Worm (Caenorhabditis elegans) whole organism, mixed stage, embryonic: ENCODE results near the gene srz-24.

Source experiments
- M03D4.4 ChIP-seq: sonication (generic microtip); optimal IDR thresholded peaks from 2 replicates; lab custom pipeline; 2017; ENCODE audit warnings: mild to moderate bottlenecking, missing genetic modification characterization, missing compliant biosample characterization
- bed-3 ChIP-seq: fragments of 200-800 bp; sonication (Bioruptor generic); optimal IDR thresholded peaks from 3 replicates; lab custom pipeline; 2018; ENCODE audit warnings: mild to moderate bottlenecking, missing genetic modification characterization, moderate library complexity, missing compliant biosample characterization
- blmp-1 ChIP-seq: fragments of 150-350 bp; optimal IDR thresholded peaks from 2 replicates; lab custom pipeline; 2014; ENCODE audit warnings: missing biosample characterization, missing genetic modification characterization
- ceh-39 ChIP-seq: fragments of 150-350 bp; optimal IDR thresholded peaks from 2 replicates; lab custom pipeline; 2014; ENCODE audit warnings: missing biosample characterization, missing genetic modification characterization
- ceh-43 ChIP-seq: fragments of 200-800 bp; sonication (Bioruptor generic); optimal IDR thresholded peaks from 2 replicates; lab custom pipeline; 2018; ENCODE audit warnings: mild to moderate bottlenecking, missing genetic modification characterization, moderate library complexity, missing compliant biosample characterization
- ceh-83 ChIP-seq: fragments of 200-800 bp; sonication (Bioruptor generic); optimal IDR thresholded peaks from 2 replicates; lab custom pipeline; 2018; ENCODE audit warnings: mild to moderate bottlenecking, missing genetic modification characterization, missing compliant biosample characterization
- ces-1 ChIP-seq: fragments of 150-350 bp; optimal IDR thresholded peaks from 2 replicates; lab custom pipeline; 2014; ENCODE audit warnings: missing biosample characterization, missing genetic modification reagents, missing genetic modification characterization
- cnd-1 ChIP-seq: fragments of 200-800 bp; sonication (Bioruptor generic); optimal IDR thresholded peaks from 2 replicates; lab custom pipeline; 2018; ENCODE audit warnings: mild to moderate bottlenecking, missing genetic modification characterization, missing compliant biosample characterization
- drap-1 ChIP-seq: fragments of 200-800 bp; sonication (Bioruptor generic); optimal IDR thresholded peaks from 3 replicates; lab custom pipeline; 2018; ENCODE audit warnings: mild to moderate bottlenecking, missing genetic modification characterization, missing compliant biosample characterization
- elt-1 ChIP-seq: sonication (generic microtip); optimal IDR thresholded peaks from 2 replicates; lab custom pipeline; 2017; ENCODE audit warnings: missing genetic modification characterization, mild to moderate bottlenecking, missing compliant biosample characterization, antibody characterized with exemption, moderate library complexity, borderline replicate concordance; ENCODE audit not compliant: insufficient read depth
- elt-3 ChIP-seq: fragments of 150-350 bp; optimal IDR thresholded peaks from 2 replicates; lab custom pipeline; 2014; ENCODE audit warnings: missing biosample characterization, missing genetic modification characterization
- flh-1 ChIP-seq: fragments of 200-800 bp; sonication (Bioruptor generic); optimal IDR thresholded peaks from 2 replicates; lab custom pipeline; 2018; ENCODE audit warnings: mild to moderate bottlenecking, missing genetic modification characterization, moderate library complexity, missing compliant biosample characterization
- hlh-1 ChIP-seq: fragments of 150-350 bp; optimal IDR thresholded peaks from 2 replicates; lab custom pipeline; 2014; ENCODE audit warnings: missing biosample characterization, missing genetic modification reagents, missing genetic modification characterization
- lin-13 ChIP-seq: fragments of 150-350 bp; optimal IDR thresholded peaks from 2 replicates; lab custom pipeline; 2014; ENCODE audit warnings: missing biosample characterization, missing genetic modification characterization
- mab-5 ChIP-seq: fragments of 150-350 bp; optimal IDR thresholded peaks from 2 replicates; lab custom pipeline; 2014; ENCODE audit warnings: missing biosample characterization, missing genetic modification characterization
- mep-1 ChIP-seq: fragments of 150-350 bp; optimal IDR thresholded peaks from 2 replicates; lab custom pipeline; 2017; ENCODE audit warnings: missing biosample characterization, missing genetic modification reagents, missing genetic modification characterization, inconsistent platforms
- mls-2 ChIP-seq: sonication (generic microtip); optimal IDR thresholded peaks from 2 replicates; lab custom pipeline; 2016; ENCODE audit warnings: mild to moderate bottlenecking, missing genetic modification characterization, moderate library complexity, missing compliant biosample characterization
- nhr-12 ChIP-seq: fragments of 150-350 bp; optimal IDR thresholded peaks from 2 replicates; lab custom pipeline; 2014; ENCODE audit warnings: missing biosample characterization, missing genetic modification characterization
- nhr-2 ChIP-seq: fragments of 150-350 bp; optimal IDR thresholded peaks from 2 replicates; lab custom pipeline; 2014; ENCODE audit warnings: missing biosample characterization, missing genetic modification characterization
- nhr-237 ChIP-seq: fragments of 150-350 bp; optimal IDR thresholded peaks from 2 replicates; lab custom pipeline; 2014; ENCODE audit warnings: missing biosample characterization, missing genetic modification characterization
- nhr-28 ChIP-seq: fragments of 150-350 bp; optimal IDR thresholded peaks from 2 replicates; lab custom pipeline; 2014; ENCODE audit warnings: missing biosample characterization, missing genetic modification characterization
- nhr-76 ChIP-seq: sonication (generic microtip); optimal IDR thresholded peaks from 2 replicates; lab custom pipeline; 2017; ENCODE audit warnings: missing biosample characterization, missing genetic modification characterization
- pha-4 ChIP-seq: fragments of 150-350 bp; optimal IDR thresholded peaks from 2 replicates; lab custom pipeline; 2018; ENCODE audit warnings: missing biosample characterization, missing genetic modification reagents, missing genetic modification characterization
- sem-2 ChIP-seq: fragments of 200-800 bp; sonication (Bioruptor generic); optimal IDR thresholded peaks from 2 replicates; lab custom pipeline; 2018; ENCODE audit warnings: mild to moderate bottlenecking, missing genetic modification characterization, missing compliant biosample characterization
- snpc-4 ChIP-seq: fragments of 150-350 bp; optimal IDR thresholded peaks from 2 replicates; lab custom pipeline; 2014; ENCODE audit warnings: missing biosample characterization, missing genetic modification characterization
- sptf-1 ChIP-seq: sonication (generic microtip); optimal IDR thresholded peaks from 2 replicates; lab custom pipeline; 2017; ENCODE audit warnings: mild to moderate bottlenecking, missing genetic modification characterization, moderate library complexity, missing compliant biosample characterization
- tbx-8 ChIP-seq: fragments of 200-800 bp; sonication (Bioruptor generic); optimal IDR thresholded peaks from 2 replicates; lab custom pipeline; 2018; ENCODE audit warnings: mild to moderate bottlenecking, missing genetic modification characterization, moderate library complexity, missing compliant biosample characterization
- unc-120 ChIP-seq: sonication (generic microtip); optimal IDR thresholded peaks from 2 replicates; lab custom pipeline; 2017; ENCODE audit warnings: missing genetic modification characterization, missing compliant biosample characterization; ENCODE audit not compliant: poor library complexity, severe bottlenecking
- unc-39 ChIP-seq: fragments of 150-350 bp; optimal IDR thresholded peaks from 2 replicates; lab custom pipeline; 2014; ENCODE audit warnings: missing biosample characterization, missing genetic modification characterization
- unc-62 ChIP-seq: fragments of 150-350 bp; optimal IDR thresholded peaks from 2 replicates; lab custom pipeline; 2014; ENCODE audit warnings: missing biosample characterization, missing genetic modification reagents, missing genetic modification characterization
- zip-8 ChIP-seq: fragments of 150-350 bp; optimal IDR thresholded peaks from 2 replicates; lab custom pipeline; 2014; ENCODE audit warnings: missing biosample characterization, missing genetic modification characterization
- ztf-11 ChIP-seq: fragments of 150-350 bp; optimal IDR thresholded peaks from 2 replicates; lab custom pipeline; 2014; ENCODE audit warnings: missing biosample characterization, missing genetic modification characterization

Gene srz-24

DNA sequence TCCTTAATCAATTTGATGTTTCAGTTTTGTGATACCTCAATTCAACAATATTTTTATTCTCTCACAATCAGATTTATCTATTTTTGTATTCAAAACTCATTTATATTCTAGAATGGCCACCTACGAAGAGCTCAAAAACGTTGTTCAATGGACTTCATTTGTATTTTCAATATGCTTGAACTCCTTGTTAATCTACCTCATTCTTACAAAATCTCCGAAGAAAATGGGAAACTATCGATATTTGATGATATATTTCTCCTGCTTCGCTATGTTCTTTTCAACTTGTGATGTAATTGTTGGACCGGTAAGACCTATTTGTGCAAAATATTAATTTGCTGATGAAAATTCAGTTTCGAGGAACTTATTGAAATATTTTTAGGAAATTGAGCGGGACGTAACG, 20.3 kb downstream of the srz-24 start, which contains the start of gene str-164:
Gene str-164 (plus strand): TSS at position 113 of the 400 bp plus-strand sequence.
- no peak for TF ChIP-seq snpc-4 (tag; lab: Kevin White, UChicago)
- no peak for TF ChIP-seq mep-1 (tag; lab: Kevin White, UChicago)
- no peak for TF ChIP-seq nhr-237 (tag; lab: Kevin White, UChicago)
- no peak for TF ChIP-seq flh-1
- TF ChIP-seq ces-1 (GFP tag; lab: Kevin White, UChicago) = no peak
- TF ChIP-seq blmp-1 (tag; lab: Kevin White, UChicago) = no peak
- no peak for TF ChIP-seq nhr-76
- TF ChIP-seq sptf-1 (tag; lab: Kevin White, UChicago) = no peak
- TF ChIP-seq nhr-2 (tag; lab: Kevin White, UChicago) = no peak
- TF ChIP-seq M03D4.4 (tag; lab: Kevin White, UChicago) = no peak
- no peak for TF ChIP-seq elt-3 (tag; lab: Kevin White, UChicago)
- TF ChIP-seq unc-120 (tag; lab: Kevin White, UChicago) = no peak
- no peak for TF ChIP-seq pha-4 (tag; lab: Kevin White, UChicago)
- TF ChIP-seq sem-2 (GFP tag; lab: Kevin White, UChicago) = no peak

DNA sequence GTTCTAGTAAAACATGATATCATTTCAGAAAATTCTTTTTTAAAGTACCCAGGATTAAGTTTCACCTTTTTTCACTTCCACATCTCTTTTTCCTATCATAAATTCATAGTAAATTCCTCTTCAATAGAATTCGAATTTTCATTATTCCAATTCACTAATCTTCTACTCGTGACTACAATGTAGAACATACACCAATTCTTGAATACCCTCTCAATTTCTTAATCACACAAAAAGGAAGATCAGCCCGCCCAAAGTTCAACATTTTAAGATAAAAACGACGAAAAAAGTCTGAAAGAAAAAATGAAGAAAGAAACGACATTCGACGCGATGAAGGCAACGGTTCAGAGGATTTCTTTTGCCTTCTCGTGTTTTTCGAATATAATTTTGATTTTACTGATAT, 27.0 kb downstream of the srz-24 start, which contains the start of gene str-163:
Gene str-163 (plus strand): TSS at position 301 of the 400 bp plus-strand sequence.
- TF ChIP-seq bed-3 (GFP tag; lab: Kevin White, UChicago) = no peak
- no peak for TF ChIP-seq lin-13 (tag; lab: Kevin White, UChicago)
- TF ChIP-seq mls-2 = no peak
- no peak for TF ChIP-seq drap-1 (GFP tag; lab: Kevin White, UChicago)
- TF ChIP-seq ceh-83 (GFP tag; lab: Kevin White, UChicago) = no peak
- no peak for TF ChIP-seq zip-8 (tag; lab: Kevin White, UChicago)
- TF ChIP-seq mab-5 (tag; lab: Kevin White, UChicago) = no peak
- no peak for TF ChIP-seq ceh-43
- no peak for TF ChIP-seq nhr-76
- TF ChIP-seq ceh-39 (tag; lab: Kevin White, UChicago) = no peak
- no peak for TF ChIP-seq pha-4 (tag; lab: Kevin White, UChicago)
- TF ChIP-seq unc-62 (GFP tag; lab: Kevin White, UChicago) = no peak
- no peak for TF ChIP-seq elt-3 (tag; lab: Kevin White, UChicago)
- no peak for TF ChIP-seq ces-1 (GFP tag; lab: Kevin White, UChicago)

DNA sequence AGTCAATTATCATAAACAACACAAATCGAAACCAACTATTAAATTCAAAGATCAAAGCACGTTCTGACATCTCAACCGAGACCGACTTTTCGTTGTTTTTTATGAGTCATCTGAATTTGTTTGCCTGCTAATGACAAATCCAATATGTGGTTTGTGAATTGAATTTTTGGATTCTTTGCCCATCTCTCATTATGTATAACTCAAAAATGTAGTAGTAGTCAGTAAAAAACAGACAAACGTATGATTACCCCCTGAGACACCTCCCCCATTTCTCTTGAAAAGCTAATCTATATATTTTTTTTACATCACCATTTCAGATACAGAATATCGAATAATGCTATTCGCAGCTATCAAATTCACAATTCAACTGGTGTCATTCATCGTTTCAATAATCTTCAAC, 35.2 kb downstream of the srz-24 start, which contains the start of gene str-169:
Gene str-169 (plus strand): TSS at position 301 of the 400 bp plus-strand sequence.
- TF ChIP-seq nhr-12 (tag; lab: Kevin White, UChicago) (no peak), zip-8 (tag; lab: Kevin White, UChicago) (no peak), ztf-11 (no peak), snpc-4 (tag; lab: Kevin White, UChicago) (no peak), lin-13 (tag; lab: Kevin White, UChicago) (no peak), unc-120 (tag; lab: Kevin White, UChicago) (no peak), mls-2 (no peak), tbx-8 (GFP tag; lab: Kevin White, UChicago) (no peak), unc-62 (GFP tag; lab: Kevin White, UChicago) (no peak), nhr-2 (tag; lab: Kevin White, UChicago) (no peak), sptf-1 (tag; lab: Kevin White, UChicago) (no peak), mab-5 (tag; lab: Kevin White, UChicago) (no peak), elt-3 (tag; lab: Kevin White, UChicago) (no peak), unc-39 (no peak), ceh-83 (GFP tag; lab: Kevin White, UChicago) (no peak), cnd-1 (tag; lab: Kevin White, UChicago) (no peak), M03D4.4 (tag; lab: Kevin White, UChicago) (no peak), hlh-1 (tag; lab: Kevin White, UChicago) (no peak), elt-1 (tag; lab: Kevin White, UChicago) (no peak)

DNA sequence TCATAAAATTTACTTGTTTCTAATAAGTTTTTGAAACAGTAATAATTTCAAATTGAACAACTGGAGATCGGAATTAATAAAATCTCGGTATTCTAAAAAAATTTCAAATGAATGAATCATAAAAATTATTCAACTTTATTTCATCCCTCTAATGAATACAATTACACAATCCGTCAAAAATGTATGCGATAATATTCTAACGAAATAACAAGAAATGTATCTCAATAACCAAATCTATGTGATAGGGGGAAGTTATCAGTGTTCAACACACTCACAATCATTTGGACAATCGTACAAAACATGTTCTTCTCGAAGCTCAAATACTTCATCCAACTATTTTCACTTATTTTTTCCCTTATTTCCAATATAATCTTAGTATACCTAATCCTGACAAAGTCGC, 39.2 kb downstream of the srz-24 start, which contains the start of gene Y9C9A.5:
Gene Y9C9A.5 (plus strand): TSS at position 301 of the 400 bp plus-strand sequence.
- no peak for TF ChIP-seq bed-3 (GFP tag; lab: Kevin White, UChicago)
- no peak for TF ChIP-seq mls-2
- TF ChIP-seq nhr-28 (tag; lab: Kevin White, UChicago) = no peak
- no peak for TF ChIP-seq M03D4.4 (tag; lab: Kevin White, UChicago)
- TF ChIP-seq nhr-76 = no peak
